Worm (Caenorhabditis elegans) whole organism, L3 larva: ENCODE results near the gene nhr-201.
A peak's percentile ranks its signal among the peaks of the same experiment; 100 is the strongest.

ENCODE experiments used
- R02D3.7 ChIP-seq: fragments of 150-350 bp; optimal IDR thresholded peaks from 2 replicates; lab custom pipeline; 2014; ENCODE audit warnings: missing biosample characterization, missing genetic modification characterization
- ZK546.5 ChIP-seq: sonication (generic microtip); optimal IDR thresholded peaks from 2 replicates; lab custom pipeline; 2017; ENCODE audit warnings: missing biosample characterization, missing genetic modification characterization
- ceh-16 ChIP-seq: sonication (generic microtip); optimal IDR thresholded peaks from 2 replicates; lab custom pipeline; 2017; ENCODE audit warnings: missing biosample characterization, missing genetic modification characterization
- ceh-28 ChIP-seq: fragments of 150-350 bp; optimal IDR thresholded peaks from 2 replicates; lab custom pipeline; 2014; ENCODE audit warnings: missing biosample characterization, missing genetic modification reagents, missing genetic modification characterization
- ceh-82 ChIP-seq: fragments of 150-350 bp; optimal IDR thresholded peaks from 2 replicates; lab custom pipeline; 2014; ENCODE audit warnings: missing biosample characterization, missing genetic modification characterization
- ceh-9 ChIP-seq: sonication (generic microtip); optimal IDR thresholded peaks from 2 replicates; lab custom pipeline; 2018; ENCODE audit warnings: missing biosample characterization, missing genetic modification characterization
- daf-12 ChIP-seq: fragments of 150-350 bp; optimal IDR thresholded peaks from 2 replicates; lab custom pipeline; 2014; ENCODE audit warnings: missing biosample characterization, missing genetic modification reagents, missing genetic modification characterization
- egl-5 ChIP-seq: fragments of 150-350 bp; optimal IDR thresholded peaks from 2 replicates; lab custom pipeline; 2017; ENCODE audit warnings: missing biosample characterization, missing genetic modification reagents, missing genetic modification characterization, inconsistent platforms
- elt-2 ChIP-seq: sonication (generic microtip); optimal IDR thresholded peaks from 2 replicates; lab custom pipeline; 2016; ENCODE audit warnings: missing genetic modification reagents, mild to moderate bottlenecking, missing genetic modification characterization, missing compliant biosample characterization
- eor-1 ChIP-seq, 2 experiments: fragments of 150-350 bp; optimal IDR thresholded peaks; 2 replicates each; lab custom pipeline; 2014 to 2018; ENCODE audit warnings: missing biosample characterization in 2 of 2, missing genetic modification characterization in 2 of 2
- fkh-2 ChIP-seq: fragments of 150-350 bp; optimal IDR thresholded peaks from 2 replicates; lab custom pipeline; 2014; ENCODE audit warnings: missing biosample characterization, missing genetic modification reagents, missing genetic modification characterization
- fos-1 ChIP-seq: fragments of 150-350 bp; optimal IDR thresholded peaks from 2 replicates; lab custom pipeline; 2014; ENCODE audit warnings: missing biosample characterization, missing genetic modification characterization
- lin-15B ChIP-seq: fragments of 150-350 bp; optimal IDR thresholded peaks from 2 replicates; lab custom pipeline; 2014; ENCODE audit warnings: missing biosample characterization, missing genetic modification characterization
- lin-39 ChIP-seq: fragments of 150-350 bp; optimal IDR thresholded peaks from 2 replicates; lab custom pipeline; 2018; ENCODE audit warnings: missing biosample characterization, missing genetic modification reagents, missing genetic modification characterization
- lsy-12 ChIP-seq: sonication (generic microtip); optimal IDR thresholded peaks from 2 replicates; lab custom pipeline; 2016; ENCODE audit warnings: mild to moderate bottlenecking, missing genetic modification characterization, missing compliant biosample characterization
- mdl-1 ChIP-seq: fragments of 150-350 bp; optimal IDR thresholded peaks from 2 replicates; lab custom pipeline; 2014; ENCODE audit warnings: missing biosample characterization, missing genetic modification characterization
- mml-1 ChIP-seq: fragments of 150-350 bp; sonication (generic microtip); optimal IDR thresholded peaks from 3 replicates; lab custom pipeline; 2014; ENCODE audit warnings: missing biosample characterization, missing genetic modification characterization
- nfya-1 ChIP-seq: sonication (generic microtip); optimal IDR thresholded peaks from 2 replicates; lab custom pipeline; 2017; ENCODE audit warnings: missing genetic modification characterization, mild to moderate bottlenecking, missing compliant biosample characterization, antibody characterized with exemption, moderate library complexity; ENCODE audit not compliant: insufficient read depth
- nhr-11 ChIP-seq: fragments of 150-350 bp; optimal IDR thresholded peaks from 2 replicates; lab custom pipeline; 2014; ENCODE audit warnings: missing biosample characterization, missing genetic modification characterization
- nhr-28 ChIP-seq: fragments of 150-350 bp; optimal IDR thresholded peaks from 2 replicates; lab custom pipeline; 2014; ENCODE audit warnings: missing biosample characterization, missing genetic modification characterization
- nhr-43 ChIP-seq: sonication (generic microtip); optimal IDR thresholded peaks from 2 replicates; lab custom pipeline; 2016; ENCODE audit warnings: mild to moderate bottlenecking, missing genetic modification characterization, missing compliant biosample characterization; ENCODE audit not compliant: poor library complexity, severe bottlenecking
- nhr-76 ChIP-seq: fragments of 150-350 bp; sonication (generic microtip); optimal IDR thresholded peaks from 5 replicates; lab custom pipeline; 2014; ENCODE audit warnings: missing biosample characterization, missing genetic modification characterization
- nhr-77 ChIP-seq: fragments of 150-350 bp; optimal IDR thresholded peaks from 2 replicates; lab custom pipeline; 2014; ENCODE audit warnings: missing biosample characterization, missing genetic modification characterization
- pha-4 ChIP-seq: fragments of 150-350 bp; optimal IDR thresholded peaks from 2 replicates; lab custom pipeline; 2014; ENCODE audit warnings: missing biosample characterization, missing genetic modification reagents, missing genetic modification characterization
- pqm-1 ChIP-seq: fragments of 150-350 bp; optimal IDR thresholded peaks from 2 replicates; lab custom pipeline; 2017; ENCODE audit warnings: missing biosample characterization, missing genetic modification characterization, inconsistent platforms
- sea-2 ChIP-seq: fragments of 150-350 bp; sonication (generic microtip); optimal IDR thresholded peaks from 4 replicates; lab custom pipeline; 2014; ENCODE audit warnings: missing biosample characterization, missing genetic modification reagents, missing genetic modification characterization
- skn-1 ChIP-seq: fragments of 150-350 bp; optimal IDR thresholded peaks from 2 replicates; lab custom pipeline; 2014; ENCODE audit warnings: missing biosample characterization, missing genetic modification characterization
- snpc-4 ChIP-seq: fragments of 150-350 bp; optimal IDR thresholded peaks from 2 replicates; lab custom pipeline; 2014; ENCODE audit warnings: missing biosample characterization, missing genetic modification characterization
- unc-62 ChIP-seq: fragments of 150-350 bp; sonication (generic microtip); optimal IDR thresholded peaks from 4 replicates; lab custom pipeline; 2014; ENCODE audit warnings: missing biosample characterization, missing genetic modification reagents, missing genetic modification characterization
- zag-1 ChIP-seq: fragments of 150-350 bp; optimal IDR thresholded peaks from 2 replicates; lab custom pipeline; 2014; ENCODE audit warnings: missing biosample characterization, missing genetic modification characterization
- ztf-11 ChIP-seq: fragments of 150-350 bp; optimal IDR thresholded peaks from 2 replicates; lab custom pipeline; 2014; ENCODE audit warnings: missing biosample characterization, missing genetic modification characterization
- ztf-4 ChIP-seq: fragments of 150-350 bp; optimal IDR thresholded peaks from 2 replicates; lab custom pipeline; 2014; ENCODE audit warnings: missing biosample characterization, missing genetic modification characterization

Gene nhr-201

DNA sequence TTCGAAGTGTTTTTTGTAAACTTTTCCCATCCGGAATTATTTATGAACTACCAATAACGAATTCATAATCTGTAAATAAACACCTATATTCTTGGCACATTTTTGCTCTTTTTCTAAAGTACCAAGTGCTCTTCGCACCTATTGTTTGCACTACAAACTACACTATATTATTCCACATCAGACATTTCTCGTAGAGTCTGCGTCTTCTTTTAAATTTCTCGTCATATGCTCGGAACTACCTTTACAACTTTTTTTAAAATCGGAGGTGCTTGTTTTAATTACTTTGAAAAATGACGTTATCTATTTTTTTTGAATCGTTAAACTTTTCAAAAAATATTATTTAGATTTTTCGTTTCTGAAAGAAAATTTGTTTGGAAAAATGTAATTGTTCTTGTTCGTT lies at the start of gene nhr-201:
TSS of gene nhr-201 (plus strand) at position 29 of the 400 bp plus-strand sequence.
- TF ChIP-seq nhr-28 (tag; lab: Kevin White, UChicago), result no peak
- no peak for TF ChIP-seq snpc-4 (tag; lab: Kevin White, UChicago)
- TF ChIP-seq ztf-4 (tag; lab: Kevin White, UChicago), result no peak
- TF ChIP-seq skn-1 (tag; lab: Kevin White, UChicago), result no peak
- no peak for TF ChIP-seq daf-12 (tag; lab: Kevin White, UChicago)
- TF ChIP-seq unc-62 (GFP tag; lab: Kevin White, UChicago), result no peak
- peak; percentile 65 for TF ChIP-seq pha-4 (tag; lab: Kevin White, UChicago)
- TF ChIP-seq zag-1 (tag; lab: Kevin White, UChicago), result no peak
- peak; percentile 59 for TF ChIP-seq pqm-1
- TF ChIP-seq ZK546.5, result no peak
- TF ChIP-seq ceh-9 (tag; lab: Kevin White, UChicago), result no peak
- TF ChIP-seq mdl-1 (tag; lab: Kevin White, UChicago), result no peak
- TF ChIP-seq fkh-2, result no peak
- no peak for TF ChIP-seq R02D3.7
- no peak for TF ChIP-seq ceh-82 (tag; lab: Kevin White, UChicago)
- TF ChIP-seq nfya-1 (tag; lab: Kevin White, UChicago), result no peak
- TF ChIP-seq elt-2, result peak; percentile 44
- no peak for TF ChIP-seq lin-15B (tag; lab: Kevin White, UChicago)
- TF ChIP-seq fos-1 (tag; lab: Kevin White, UChicago), result no peak
- no peak for TF ChIP-seq ztf-11 (tag; lab: Kevin White, UChicago)
- no peak for TF ChIP-seq lsy-12
- no peak for TF ChIP-seq ceh-28 (tag; lab: Kevin White, UChicago)

- peak; percentile 93 for TF ChIP-seq pqm-1
- no peak for TF ChIP-seq egl-5 (tag; lab: Kevin White, UChicago)
- no peak for TF ChIP-seq nhr-43 (tag; lab: Kevin White, UChicago)
- TF ChIP-seq eor-1 (tag; optimal IDR thresholded peaks at IDR 0.05; lab: Kevin White, UChicago), result no peak
- peak; percentile 79 for TF ChIP-seq elt-2
- TF ChIP-seq lin-39 (tag; lab: Kevin White, UChicago), result no peak
- TF ChIP-seq R02D3.7, result no peak
- TF ChIP-seq zag-1 (tag; lab: Kevin White, UChicago), result no peak
- no peak for TF ChIP-seq ceh-9 (tag; lab: Kevin White, UChicago)
- no peak for TF ChIP-seq fos-1 (tag; lab: Kevin White, UChicago)
- no peak for TF ChIP-seq nhr-11 (tag; lab: Kevin White, UChicago)
- no peak for TF ChIP-seq ceh-16 (tag; lab: Kevin White, UChicago)
Measured at ce11 chrV:415072-415471, 49.6 kb upstream of the nhr-201 start.

DNA sequence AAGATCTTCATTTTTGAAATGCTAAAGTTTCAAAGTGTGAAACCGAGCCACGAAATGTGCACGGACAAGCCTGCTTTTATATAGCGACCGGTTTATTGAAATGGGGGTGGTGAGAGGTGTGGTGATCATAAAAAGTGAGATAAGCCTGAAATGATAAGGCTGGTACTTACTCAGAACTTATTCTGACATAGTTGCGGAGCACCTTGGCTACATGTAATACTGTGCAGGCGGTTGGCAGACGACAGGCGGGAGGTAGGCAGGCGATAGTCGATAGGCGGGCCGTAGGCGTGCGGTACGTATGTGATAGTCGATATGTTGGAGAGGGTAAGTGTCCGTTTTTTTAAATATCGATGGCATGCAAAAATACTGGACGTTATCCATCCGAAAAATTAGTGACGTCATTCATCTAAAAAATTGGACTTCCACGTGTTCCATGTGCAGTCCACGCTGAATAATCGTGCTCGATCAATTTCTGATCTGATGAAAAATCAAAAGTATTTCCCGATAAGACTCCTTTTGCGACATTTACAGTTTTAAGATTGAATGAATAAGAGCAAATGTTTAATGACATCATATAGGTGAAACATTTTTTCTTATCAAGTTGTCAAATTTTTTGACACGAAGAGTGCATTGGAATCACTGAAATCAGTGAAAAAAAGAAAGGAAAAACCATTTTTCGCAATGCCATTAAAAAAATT lies 46.8 kb upstream of the nhr-201 start, which contains the start of gene irg-8:
TSS of gene irg-8 (minus strand) at position 51 of the 698 bp plus-strand sequence.
- TF ChIP-seq nhr-77 (tag; lab: Kevin White, UChicago) (no peak), pqm-1 (peak; percentile 25), sea-2 (GFP tag; lab: Kevin White, UChicago) (no peak), ztf-4 (tag; lab: Kevin White, UChicago) (no peak), mml-1 (tag; lab: Kevin White, UChicago) (no peak), ztf-11 (tag; lab: Kevin White, UChicago) (no peak), lsy-12 (no peak), nhr-11 (tag; lab: Kevin White, UChicago) (no peak), lin-15B (tag; lab: Kevin White, UChicago) (no peak), lin-39 (tag; lab: Kevin White, UChicago) (no peak), elt-2 (peak; percentile 77)

DNA sequence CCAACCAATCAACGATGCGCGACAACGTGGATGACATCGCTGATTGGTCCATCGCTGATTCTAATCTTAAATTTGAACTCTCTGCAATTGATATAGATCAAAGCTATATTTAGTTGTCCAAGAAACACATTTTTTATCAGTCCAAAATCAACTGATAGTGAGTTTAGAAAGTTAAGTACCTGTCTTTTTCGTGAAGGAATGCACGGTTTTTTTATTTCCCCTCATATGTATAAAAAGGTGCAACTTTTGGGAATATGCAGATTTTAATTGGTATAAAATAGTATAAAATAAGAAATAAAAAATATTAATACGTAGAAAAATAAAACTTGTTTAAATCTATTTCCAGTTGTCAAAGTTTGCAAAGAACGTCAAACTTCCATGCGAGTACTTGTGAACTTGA lies 46.2 kb upstream of the nhr-201 start, which contains the start of gene Y39D8A.1:
TSS of gene Y39D8A.1 (plus strand) at position 301 of the 400 bp plus-strand sequence.
- TF ChIP-seq mdl-1 (tag; lab: Kevin White, UChicago), result no peak
- no peak for TF ChIP-seq ceh-9 (tag; lab: Kevin White, UChicago)
- TF ChIP-seq skn-1 (tag; lab: Kevin White, UChicago), result no peak
- no peak for TF ChIP-seq nhr-76 (tag; lab: Kevin White, UChicago)

DNA sequence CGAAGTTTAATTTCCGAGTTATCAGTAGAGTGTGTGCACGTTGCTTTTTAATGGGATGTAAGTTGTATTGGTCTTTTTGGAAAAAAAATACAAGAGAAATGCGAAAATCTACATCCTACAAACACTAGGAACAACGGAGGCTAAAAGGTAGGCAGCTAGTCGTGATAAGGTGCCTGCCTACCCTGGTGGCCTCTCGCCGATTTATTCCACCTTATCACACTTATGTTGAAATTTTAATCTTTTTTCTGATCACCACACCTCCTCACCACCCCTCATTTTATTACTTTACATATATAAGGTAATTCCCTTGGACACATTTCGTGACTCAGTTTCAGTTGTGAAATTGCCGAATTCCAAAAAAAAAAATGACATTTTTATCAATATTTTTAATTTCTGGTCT lies 42.5 kb upstream of the nhr-201 start, which contains the start of gene dod-20:
TSS of gene dod-20 (plus strand) at position 301 of the 400 bp plus-strand sequence.
- TF ChIP-seq lin-39 (tag; lab: Kevin White, UChicago) (no peak), elt-2 (peak; percentile 61), nfya-1 (tag; lab: Kevin White, UChicago) (no peak)
